Fruit fly (Drosophila melanogaster) whole organism, embryonic: ENCODE measurements around the gene trx.
A peak's percentile ranks its signal among the peaks of the same experiment; 100 is the strongest.

Source experiments
- Adf1 ChIP-seq: fragments of 200-800 bp; sonication (Bioruptor generic); IDR thresholded peaks from 2 replicates; pipeline ENCODE4 v1.3.6; 2022; ENCODE audit warnings: missing biosample characterization, missing genetic modification characterization
- Aef1 ChIP-seq: fragments of 200-800 bp; sonication (Bioruptor generic); IDR thresholded peaks from 3 replicates; pipeline ENCODE4 v1.3.6; 2022; ENCODE audit warnings: missing biosample characterization, missing genetic modification characterization
- Antp ChIP-seq: fragments of 200-800 bp; sonication (Bioruptor generic); optimal IDR thresholded peaks from 3 replicates; lab custom pipeline; 2016; ENCODE audit warnings: missing biosample characterization, missing genetic modification characterization
- B-H1 ChIP-seq: fragments of 200-800 bp; sonication (Bioruptor generic); IDR thresholded peaks from 3 replicates; pipeline ENCODE4 v1.3.6; 2022; ENCODE audit warnings: missing biosample characterization, missing genetic modification characterization
- Bteb2 ChIP-seq: fragments of 200-800 bp; sonication (Bioruptor generic); optimal IDR thresholded peaks from 2 replicates; lab custom pipeline; 2016; ENCODE audit warnings: missing biosample characterization, missing genetic modification characterization
- CG10147 ChIP-seq: fragments of 200-800 bp; sonication (Bioruptor generic); optimal IDR thresholded peaks from 2 replicates; lab custom pipeline; 2019; ENCODE audit warnings: missing biosample characterization, mild to moderate bottlenecking, missing genetic modification characterization, moderate library complexity
- CG12236 ChIP-seq: fragments of 200-800 bp; sonication (Bioruptor generic); optimal IDR thresholded peaks from 2 replicates; lab custom pipeline; 2016; ENCODE audit warnings: missing biosample characterization, missing genetic modification characterization
- CG12744 ChIP-seq: fragments of 200-800 bp; sonication (Bioruptor generic); optimal IDR thresholded peaks from 2 replicates; lab custom pipeline; 2016; ENCODE audit warnings: missing biosample characterization, missing genetic modification characterization
- CG13894 ChIP-seq: fragments of 200-800 bp; sonication (Bioruptor generic); optimal IDR thresholded peaks from 3 replicates; lab custom pipeline; 2018; ENCODE audit warnings: missing biosample characterization, mild to moderate bottlenecking, missing genetic modification characterization, moderate library complexity
- CG16863 ChIP-seq: fragments of 200-800 bp; sonication (Bioruptor generic); optimal IDR thresholded peaks from 3 replicates; lab custom pipeline; 2016; ENCODE audit warnings: missing biosample characterization, missing genetic modification characterization
- CG17829 ChIP-seq: fragments of 200-800 bp; optimal IDR thresholded peaks from 2 replicates; lab custom pipeline; 2019; ENCODE audit warnings: missing biosample characterization, mild to moderate bottlenecking, missing genetic modification characterization, moderate library complexity
- CG2120 ChIP-seq: fragments of 200-800 bp; sonication (Bioruptor generic); optimal IDR thresholded peaks from 3 replicates; lab custom pipeline; 2016; ENCODE audit warnings: missing biosample characterization, missing genetic modification characterization
- CG2199 ChIP-seq: fragments of 200-800 bp; sonication (Bioruptor generic); IDR thresholded peaks from 3 replicates; pipeline ENCODE4 v1.3.6; 2022; ENCODE audit warnings: missing biosample characterization, missing genetic modification characterization
- CG4820 ChIP-seq: fragments of 200-800 bp; sonication (Bioruptor generic); optimal IDR thresholded peaks from 3 replicates; lab custom pipeline; 2016; ENCODE audit warnings: missing biosample characterization, missing genetic modification characterization
- CG6654 ChIP-seq: fragments of 200-800 bp; sonication (Bioruptor generic); optimal IDR thresholded peaks from 2 replicates; lab custom pipeline; 2017; ENCODE audit warnings: missing biosample characterization, mild to moderate bottlenecking, missing genetic modification characterization
- CG7745 ChIP-seq: fragments of 200-800 bp; sonication (Bioruptor generic); optimal IDR thresholded peaks from 2 replicates; lab custom pipeline; 2018; ENCODE audit warnings: missing biosample characterization, mild to moderate bottlenecking, missing genetic modification characterization, moderate library complexity
- CG9609 ChIP-seq: fragments of 200-800 bp; sonication (Bioruptor generic); optimal IDR thresholded peaks from 3 replicates; lab custom pipeline; 2016; ENCODE audit warnings: missing biosample characterization, missing genetic modification characterization
- Dref ChIP-seq: fragments of 200-800 bp; sonication (Bioruptor generic); IDR thresholded peaks from 2 replicates; pipeline ENCODE4 v1.3.6; 2022; ENCODE audit warnings: missing biosample characterization, missing genetic modification characterization
- Elba2 ChIP-seq: fragments of 200-800 bp; sonication (Bioruptor generic); optimal IDR thresholded peaks from 3 replicates; lab custom pipeline; 2016; ENCODE audit warnings: missing biosample characterization, missing genetic modification characterization
- Fer1 ChIP-seq: fragments of 200-800 bp; sonication (Bioruptor generic); optimal IDR thresholded peaks from 2 replicates; lab custom pipeline; 2017; ENCODE audit warnings: missing biosample characterization, mild to moderate bottlenecking, missing genetic modification characterization
- Gsc ChIP-seq: fragments of 200-800 bp; sonication (Bioruptor generic); IDR thresholded peaks from 2 replicates; pipeline ENCODE4 v1.3.6; 2022; ENCODE audit warnings: missing biosample characterization, missing genetic modification characterization
- Gug ChIP-seq: fragments of 200-800 bp; sonication (Bioruptor generic); IDR thresholded peaks from 4 replicates; pipeline ENCODE4 v1.3.6; 2022; ENCODE audit warnings: missing biosample characterization, missing genetic modification characterization
- Hey ChIP-seq: fragments of 200-800 bp; sonication (Bioruptor generic); optimal IDR thresholded peaks from 3 replicates; lab custom pipeline; 2018; ENCODE audit warnings: missing biosample characterization, mild to moderate bottlenecking, missing genetic modification characterization
- Lhr ChIP-seq: fragments of 200-800 bp; sonication (Bioruptor generic); optimal IDR thresholded peaks from 3 replicates; lab custom pipeline; 2017; ENCODE audit warnings: mild to moderate bottlenecking, missing biosample characterization, missing genetic modification reagents, missing genetic modification characterization
- MESR4 ChIP-seq: fragments of 200-800 bp; sonication (Bioruptor generic); optimal IDR thresholded peaks from 2 replicates; lab custom pipeline; 2018; ENCODE audit warnings: missing biosample characterization, mild to moderate bottlenecking, missing genetic modification characterization, moderate library complexity
- Mrtf ChIP-seq: fragments of 200-800 bp; sonication (Bioruptor generic); IDR thresholded peaks from 3 replicates; pipeline ENCODE4 v1.3.6; 2022; ENCODE audit warnings: missing biosample characterization, missing genetic modification characterization
- Myb ChIP-seq: fragments of 200-800 bp; sonication (Bioruptor generic); optimal IDR thresholded peaks from 2 replicates; lab custom pipeline; 2016; ENCODE audit warnings: missing biosample characterization, missing genetic modification characterization
- NC2β ChIP-seq: fragments of 200-800 bp; sonication (Bioruptor generic); optimal IDR thresholded peaks from 2 replicates; lab custom pipeline; 2016; ENCODE audit warnings: missing biosample characterization, missing genetic modification characterization
- Side ChIP-seq: fragments of 200-800 bp; sonication (Bioruptor generic); optimal IDR thresholded peaks from 2 replicates; lab custom pipeline; 2016; ENCODE audit warnings: missing biosample characterization, missing genetic modification characterization
- Sin3A ChIP-seq: fragments of >200 bp; optimal IDR thresholded peaks from 2 replicates; lab custom pipeline; 2018
- Ssrp ChIP-seq: fragments of 200-800 bp; sonication (Bioruptor generic); optimal IDR thresholded peaks from 2 replicates; lab custom pipeline; 2018; ENCODE audit warnings: missing biosample characterization, mild to moderate bottlenecking, missing genetic modification characterization, moderate library complexity
- Stat92E ChIP-seq, 3 experiments: fragments of >200 bp in 2 of 3; fragments of 200-800 bp in 1 of 3; sonication (Bioruptor generic) in 1 of 3; optimal IDR thresholded peaks; 2 replicates each; lab custom pipeline; 2017 to 2019; ENCODE audit warnings: missing biosample characterization in 3 of 3, missing genetic modification characterization in 3 of 3, mild to moderate bottlenecking in 1 of 3, moderate library complexity in 1 of 3
- Taf1 ChIP-seq: fragments of 200-800 bp; sonication (Bioruptor generic); IDR thresholded peaks from 2 replicates; pipeline ENCODE4 v1.3.6; 2022; ENCODE audit warnings: missing biosample characterization, missing genetic modification characterization
- Vsx1 ChIP-seq: fragments of 200-800 bp; sonication (Bioruptor generic); optimal IDR thresholded peaks from 2 replicates; lab custom pipeline; 2017; ENCODE audit warnings: missing biosample characterization, mild to moderate bottlenecking, missing genetic modification characterization, missing genetic modification reagents
- bcd ChIP-seq: fragments of 200-800 bp; sonication (Bioruptor generic); optimal IDR thresholded peaks from 2 replicates; lab custom pipeline; 2017; ENCODE audit warnings: missing biosample characterization, mild to moderate bottlenecking, missing genetic modification characterization
- da ChIP-seq: fragments of 200-800 bp; sonication (Bioruptor generic); optimal IDR thresholded peaks from 2 replicates; lab custom pipeline; 2016; ENCODE audit warnings: missing biosample characterization, missing genetic modification characterization
- dimm ChIP-seq: fragments of 200-800 bp; sonication (Bioruptor generic); IDR thresholded peaks from 2 replicates; pipeline ENCODE4 v1.3.6; 2022; ENCODE audit warnings: missing biosample characterization, missing genetic modification characterization
- en ChIP-seq: fragments of 200-800 bp; sonication (Bioruptor generic); optimal IDR thresholded peaks from 2 replicates; lab custom pipeline; 2016; ENCODE audit warnings: missing biosample characterization, missing genetic modification characterization
- gro ChIP-seq: fragments of 200-800 bp; sonication (Bioruptor generic); optimal IDR thresholded peaks from 2 replicates; lab custom pipeline; 2016; ENCODE audit warnings: missing biosample characterization, missing genetic modification characterization
- hth ChIP-seq: fragments of >200 bp; optimal IDR thresholded peaks from 2 replicates; lab custom pipeline; 2017; ENCODE audit warnings: inconsistent platforms
- kah ChIP-seq: fragments of 200-800 bp; sonication (Bioruptor generic); optimal IDR thresholded peaks from 2 replicates; lab custom pipeline; 2018; ENCODE audit warnings: missing biosample characterization, mild to moderate bottlenecking, missing genetic modification characterization
- nmo ChIP-seq: fragments of 200-800 bp; sonication (Bioruptor generic); optimal IDR thresholded peaks from 2 replicates; lab custom pipeline; 2018; ENCODE audit warnings: missing biosample characterization, mild to moderate bottlenecking, missing genetic modification characterization, moderate library complexity
- pfk ChIP-seq: fragments of 200-800 bp; sonication (Bioruptor generic); optimal IDR thresholded peaks from 2 replicates; lab custom pipeline; 2018; ENCODE audit warnings: missing biosample characterization, mild to moderate bottlenecking, missing genetic modification characterization, moderate library complexity
- phol ChIP-seq: fragments of 200-800 bp; sonication (Bioruptor generic); optimal IDR thresholded peaks from 3 replicates; lab custom pipeline; 2018; ENCODE audit warnings: missing biosample characterization, mild to moderate bottlenecking, missing genetic modification characterization, moderate library complexity
- pita ChIP-seq: fragments of 200-800 bp; sonication (Bioruptor generic); optimal IDR thresholded peaks from 2 replicates; lab custom pipeline; 2017; ENCODE audit warnings: missing biosample characterization, mild to moderate bottlenecking, missing genetic modification characterization
- pros ChIP-seq: fragments of 200-800 bp; sonication (Bioruptor generic); optimal IDR thresholded peaks from 3 replicates; lab custom pipeline; 2019; ENCODE audit warnings: missing biosample characterization, mild to moderate bottlenecking, missing genetic modification characterization, moderate library complexity
- salm ChIP-seq: fragments of 200-800 bp; sonication (Bioruptor generic); optimal IDR thresholded peaks from 2 replicates; lab custom pipeline; 2018; ENCODE audit warnings: missing biosample characterization, mild to moderate bottlenecking, missing genetic modification characterization
- sna ChIP-seq: fragments of 200-800 bp; sonication (Bioruptor generic); IDR thresholded peaks from 2 replicates; pipeline ENCODE4 v1.3.6; 2022; ENCODE audit warnings: missing biosample characterization, missing genetic modification characterization; ENCODE audit not compliant: partially characterized antibody
- tx ChIP-seq: fragments of 200-800 bp; sonication (Bioruptor generic); optimal IDR thresholded peaks from 2 replicates; lab custom pipeline; 2016; ENCODE audit warnings: missing biosample characterization, missing genetic modification characterization
- zfh1 ChIP-seq: fragments of 200-800 bp; sonication (Bioruptor generic); IDR thresholded peaks from 3 replicates; pipeline ENCODE4 v1.3.6; 2022; ENCODE audit warnings: missing biosample characterization, missing genetic modification characterization

Gene trx

dm6 chr3R:14286320-14287190, at the start of gene trx (continued):
- TF ChIP-seq gro (GFP tag; lab: Kevin White, UChicago) (peak; percentile 65), Fer1 (GFP tag; lab: Kevin White, UChicago) (peak; percentile 10), Mrtf (GFP tag; lab: Robert Waterston, UW) (no peak), Adf1 (no peak), Antp (GFP tag; lab: Kevin White, UChicago) (no peak), da (GFP tag; lab: Kevin White, UChicago) (peak; percentile 39), CG2199 (GFP tag; lab: Robert Waterston, UW) (no peak), sna (GFP tag; lab: Robert Waterston, UW) (no peak), Lhr (GFP tag; lab: Kevin White, UChicago) (peak; percentile 96), pfk (GFP tag; lab: Kevin White, UChicago) (no peak), MESR4 (GFP tag; lab: Kevin White, UChicago) (peak; percentile 96), tx (GFP tag; lab: Kevin White, UChicago) (no peak), kah (peak; percentile 11), Ssrp (tag; lab: Kevin White, UChicago) (no peak), B-H1 (GFP tag; lab: Robert Waterston, UW) (no peak), Gsc (no peak), CG17829 (tag; lab: Kevin White, UChicago) (peak; percentile 37), Sin3A (lab: Kevin White, UChicago) (peak; percentile 80), pros (peak; percentile 61), CG13894 (tag; lab: Kevin White, UChicago) (peak; percentile 46), Taf1 (GFP tag; lab: Robert Waterston, UW) (no peak), Elba2 (GFP tag; lab: Kevin White, UChicago) (peak; percentile 43), Myb (GFP tag; lab: Kevin White, UChicago) (peak; percentile 100), CG7745 (tag; lab: Kevin White, UChicago) (no peak), Aef1 (GFP tag; lab: Robert Waterston, UW) (no peak), CG16863 (GFP tag; lab: Kevin White, UChicago) (no peak), bcd (GFP tag; lab: Kevin White, UChicago) (peak; percentile 17), Bteb2 (GFP tag; lab: Kevin White, UChicago) (no peak), CG9609 (GFP tag; lab: Kevin White, UChicago) (no peak), zfh1 (GFP tag; lab: Robert Waterston, UW) (no peak), en (no peak), NC2β (peak; percentile 16), CG2120 (peak; percentile 27), CG12236 (GFP tag; lab: Kevin White, UChicago) (no peak), CG4820 (no peak), Vsx1 (GFP tag; lab: Kevin White, UChicago) (peak; percentile 9), dimm (GFP tag; lab: Robert Waterston, UW) (no peak), hth (lab: Kevin White, UChicago) (no peak), Hey (tag; lab: Kevin White, UChicago) (no peak), CG12744 (GFP tag; lab: Kevin White, UChicago) (peak; percentile 7), CG10147 (GFP tag; lab: Kevin White, UChicago) (peak; percentile 27), Stat92E (GFP tag; optimal IDR thresholded peaks at IDR 0.05; lab: Kevin White, UChicago) (peak in 1 of 3 experiments; percentile 84), pita (peak; percentile 88), CG6654 (GFP tag; lab: Kevin White, UChicago) (no peak), phol (tag; lab: Kevin White, UChicago) (peak; percentile 62), Side (GFP tag; lab: Kevin White, UChicago) (no peak), nmo (peak; percentile 52), salm (tag; lab: Kevin White, UChicago) (peak; percentile 17), Dref (GFP tag; lab: Robert Waterston, UW) (no peak), Gug (no peak)
